Worm (Caenorhabditis elegans) whole organism, L4 larva: ENCODE results near the gene set-4.
A peak's percentile ranks its signal among the peaks of the same experiment; 100 is the strongest.

ENCODE experiments used
- F26F4.8 ChIP-seq: fragments of 200-800 bp; sonication (Bioruptor generic); conservative IDR thresholded peaks from 2 replicates; pipeline ENCODE4 v1.3.6; 2022; ENCODE audit warnings: missing genetic modification characterization, missing compliant biosample characterization
- F37D6.2 ChIP-seq: sonication (generic microtip); optimal IDR thresholded peaks from 2 replicates; lab custom pipeline; 2016; ENCODE audit warnings: mild to moderate bottlenecking, missing genetic modification characterization, missing compliant biosample characterization
- F44E2.7 ChIP-seq: fragments of 200-800 bp; sonication (Bioruptor generic); IDR thresholded peaks from 2 replicates; pipeline ENCODE4 v2.1.2; 2022; ENCODE audit warnings: missing genetic modification characterization, missing compliant biosample characterization
- R02D3.7 ChIP-seq: fragments of 150-350 bp; sonication (generic microtip); optimal IDR thresholded peaks from 3 replicates; lab custom pipeline; 2014; ENCODE audit warnings: missing biosample characterization, missing genetic modification characterization
- T20F7.1 ChIP-seq: fragments of 200-800 bp; sonication (Bioruptor generic); optimal IDR thresholded peaks from 2 replicates; lab custom pipeline; 2018; ENCODE audit warnings: mild to moderate bottlenecking, missing genetic modification characterization, missing compliant biosample characterization
- Y48G9A.11 ChIP-seq: fragments of 200-800 bp; sonication (Bioruptor generic); IDR thresholded peaks from 2 replicates; pipeline ENCODE4 v1.3.6; 2022; ENCODE audit warnings: missing genetic modification reagents, missing genetic modification characterization, missing compliant biosample characterization
- ZK337.2 ChIP-seq: fragments of 200-800 bp; sonication (Bioruptor generic); IDR thresholded peaks from 2 replicates; pipeline ENCODE4 v1.3.6; 2022; ENCODE audit warnings: missing genetic modification reagents, missing genetic modification characterization, missing compliant biosample characterization
- aha-1 ChIP-seq: fragments of 150-350 bp; peaks from one replicate; lab custom pipeline; 2014; ENCODE audit warnings: missing biosample characterization, missing genetic modification characterization
- ama-1 ChIP-seq: fragments of 150-350 bp; optimal IDR thresholded peaks from 2 replicates; lab custom pipeline; 2014; ENCODE audit warnings: inconsistent platforms, mixed read lengths
- arid-1 ChIP-seq: fragments of 200-800 bp; sonication (Bioruptor generic); conservative IDR thresholded peaks from 2 replicates; pipeline ENCODE4 v1.3.6; 2022; ENCODE audit warnings: missing genetic modification reagents, missing genetic modification characterization, missing compliant biosample characterization
- attf-4 ChIP-seq: sonication (generic microtip); optimal IDR thresholded peaks from 3 replicates; lab custom pipeline; 2017; ENCODE audit warnings: missing biosample characterization, missing genetic modification characterization
- ceh-28 ChIP-seq: fragments of 150-350 bp; optimal IDR thresholded peaks from 2 replicates; lab custom pipeline; 2014; ENCODE audit warnings: missing biosample characterization, missing genetic modification reagents, missing genetic modification characterization
- ceh-44 ChIP-seq: fragments of 200-800 bp; sonication (Bioruptor generic); IDR thresholded peaks from 2 replicates; pipeline ENCODE4 v1.3.6; 2022; ENCODE audit warnings: missing genetic modification reagents, missing genetic modification characterization, missing compliant biosample characterization
- daf-12 ChIP-seq: fragments of 150-350 bp; optimal IDR thresholded peaks from 2 replicates; lab custom pipeline; 2014; ENCODE audit warnings: missing biosample characterization, missing genetic modification reagents, missing genetic modification characterization
- daf-8 ChIP-seq: fragments of 200-800 bp; sonication (Bioruptor generic); IDR thresholded peaks from 2 replicates; pipeline ENCODE4 v1.3.6; 2022; ENCODE audit warnings: missing genetic modification characterization, missing compliant biosample characterization
- dmd-8 ChIP-seq: fragments of 200-800 bp; sonication (Bioruptor generic); IDR thresholded peaks from 2 replicates; pipeline ENCODE4 v1.3.6; 2022; ENCODE audit warnings: missing genetic modification characterization, missing compliant biosample characterization
- dmd-9 ChIP-seq: fragments of 200-800 bp; sonication (Bioruptor generic); IDR thresholded peaks from 2 replicates; pipeline ENCODE4 v1.3.6; 2022; ENCODE audit warnings: missing genetic modification reagents, missing genetic modification characterization, missing compliant biosample characterization
- dpl-1 ChIP-seq: fragments of 150-350 bp; optimal IDR thresholded peaks from 2 replicates; lab custom pipeline; 2014; ENCODE audit warnings: missing biosample characterization, missing genetic modification reagents, missing genetic modification characterization
- dve-1 ChIP-seq: sonication (generic microtip); optimal IDR thresholded peaks from 2 replicates; lab custom pipeline; 2017; ENCODE audit warnings: antibody characterized with exemption, mild to moderate bottlenecking, missing genetic modification characterization, missing compliant biosample characterization; ENCODE audit not compliant: insufficient read depth
- egl-27 ChIP-seq: sonication (generic microtip); optimal IDR thresholded peaks from 3 replicates; lab custom pipeline; 2017; ENCODE audit warnings: missing biosample characterization, missing genetic modification reagents, missing genetic modification characterization
- hlh-11 ChIP-seq: fragments of 200-800 bp; sonication (Bioruptor generic); optimal IDR thresholded peaks from 2 replicates; lab custom pipeline; 2018; ENCODE audit warnings: mild to moderate bottlenecking, missing genetic modification characterization, missing compliant biosample characterization
- hmg-1.1 ChIP-seq: fragments of 200-800 bp; sonication (Bioruptor generic); IDR thresholded peaks from 2 replicates; pipeline ENCODE4 v1.3.6; 2022; ENCODE audit warnings: missing genetic modification reagents, missing genetic modification characterization, missing compliant biosample characterization
- jun-1 ChIP-seq: fragments of 150-350 bp; optimal IDR thresholded peaks from 2 replicates; lab custom pipeline; 2014; ENCODE audit warnings: missing biosample characterization, missing genetic modification reagents, missing genetic modification characterization
- lin-1 ChIP-seq: fragments of 200-800 bp; sonication (Bioruptor generic); IDR thresholded peaks from 2 replicates; pipeline ENCODE4 v1.3.6; 2022; ENCODE audit warnings: missing genetic modification reagents, missing genetic modification characterization, missing compliant biosample characterization
- lin-39 ChIP-seq: fragments of 150-350 bp; optimal IDR thresholded peaks from 2 replicates; lab custom pipeline; 2014; ENCODE audit warnings: missing biosample characterization, missing genetic modification reagents, missing genetic modification characterization
- lsy-2 ChIP-seq, 2 experiments: fragments of 150-350 bp in 1 of 2; sonication (generic microtip) in 1 of 2; optimal IDR thresholded peaks; 2 replicates each; lab custom pipeline; 2014 to 2017; ENCODE audit warnings: missing biosample characterization in 2 of 2, missing genetic modification characterization in 2 of 2
- madf-5 ChIP-seq, 2 experiments: fragments of 200-800 bp; sonication (Bioruptor generic); IDR thresholded peaks; 2 replicates each; pipeline ENCODE4 v1.3.6; 2022; ENCODE audit warnings: missing compliant biosample characterization in 2 of 2, missing genetic modification characterization in 2 of 2
- mep-1 ChIP-seq: fragments of 150-350 bp; sonication (generic microtip); optimal IDR thresholded peaks from 3 replicates; lab custom pipeline; 2014; ENCODE audit warnings: missing biosample characterization, missing genetic modification characterization
- mes-2 ChIP-seq: sonication (generic microtip); optimal IDR thresholded peaks from 2 replicates; lab custom pipeline; 2016; ENCODE audit warnings: missing genotype, mild to moderate bottlenecking, missing genetic modification characterization, missing compliant biosample characterization; ENCODE audit not compliant: poor library complexity, severe bottlenecking
- nhr-10 ChIP-seq: fragments of 150-350 bp; optimal IDR thresholded peaks from 2 replicates; lab custom pipeline; 2014; ENCODE audit warnings: missing biosample characterization, missing genetic modification characterization
- nhr-102 ChIP-seq: sonication (generic microtip); optimal IDR thresholded peaks from 2 replicates; lab custom pipeline; 2016; ENCODE audit warnings: mild to moderate bottlenecking, missing genetic modification characterization, moderate library complexity, missing compliant biosample characterization
- nhr-11 ChIP-seq: fragments of 150-350 bp; optimal IDR thresholded peaks from 2 replicates; lab custom pipeline; 2014; ENCODE audit warnings: missing biosample characterization, missing genetic modification characterization
- nhr-111 ChIP-seq: fragments of 200-800 bp; sonication (Bioruptor generic); optimal IDR thresholded peaks from 2 replicates; lab custom pipeline; 2018; ENCODE audit warnings: mild to moderate bottlenecking, missing genetic modification characterization, missing compliant biosample characterization
- nhr-25 ChIP-seq: sonication (generic microtip); optimal IDR thresholded peaks from 2 replicates; lab custom pipeline; 2017; ENCODE audit warnings: missing genetic modification characterization, mild to moderate bottlenecking, missing compliant biosample characterization, antibody characterized with exemption, moderate library complexity, borderline replicate concordance; ENCODE audit not compliant: insufficient read depth
- nhr-42 ChIP-seq: fragments of 200-800 bp; sonication (Bioruptor generic); IDR thresholded peaks from 2 replicates; pipeline ENCODE4 v1.3.6; 2022; ENCODE audit warnings: missing genetic modification characterization, missing compliant biosample characterization
- nhr-76 ChIP-seq: fragments of 150-350 bp; optimal IDR thresholded peaks from 2 replicates; lab custom pipeline; 2014; ENCODE audit warnings: missing biosample characterization, missing genetic modification characterization
- nhr-77 ChIP-seq: fragments of 150-350 bp; optimal IDR thresholded peaks from 2 replicates; lab custom pipeline; 2014; ENCODE audit warnings: missing biosample characterization, missing genetic modification characterization
- php-3 ChIP-seq: fragments of 200-800 bp; sonication (Bioruptor generic); IDR thresholded peaks from 2 replicates; pipeline ENCODE4 v1.3.6; 2022; ENCODE audit warnings: missing genetic modification reagents, missing genetic modification characterization, missing compliant biosample characterization
- saeg-2 ChIP-seq: fragments of 200-800 bp; sonication (Bioruptor generic); IDR thresholded peaks from 2 replicates; pipeline ENCODE4 v1.3.6; 2022; ENCODE audit warnings: missing genetic modification reagents, missing genetic modification characterization, missing compliant biosample characterization
- sdz-12 ChIP-seq: fragments of 200-800 bp; sonication (Bioruptor generic); optimal IDR thresholded peaks from 2 replicates; lab custom pipeline; 2018; ENCODE audit warnings: mild to moderate bottlenecking, missing genetic modification characterization, missing compliant biosample characterization
- snpc-1.2 ChIP-seq: fragments of 200-800 bp; sonication (Bioruptor generic); IDR thresholded peaks from 2 replicates; pipeline ENCODE4 v1.3.6; 2022; ENCODE audit warnings: missing genetic modification reagents, missing genetic modification characterization, missing compliant biosample characterization
- spr-1 ChIP-seq: sonication (generic microtip); optimal IDR thresholded peaks from 2 replicates; lab custom pipeline; 2016; ENCODE audit warnings: mild to moderate bottlenecking, missing genetic modification characterization, missing compliant biosample characterization
- spr-3 ChIP-seq: fragments of 200-800 bp; sonication (Bioruptor generic); optimal IDR thresholded peaks from 2 replicates; lab custom pipeline; 2018; ENCODE audit warnings: mild to moderate bottlenecking, missing genetic modification characterization, missing compliant biosample characterization
- unc-62 ChIP-seq, 3 experiments: fragments of 150-350 bp in 1 of 3; sonication (generic microtip); optimal IDR thresholded peaks in 2 of 3; peaks in 1 of 3; 1 replicate in 1 of 3; 2 replicates in 2 of 3; lab custom pipeline; 2014 to 2017; ENCODE audit warnings: missing biosample characterization in 3 of 3, missing genetic modification characterization in 3 of 3, missing genetic modification reagents in 3 of 3, missing genotype in 1 of 3
- vab-7 ChIP-seq: fragments of 200-800 bp; sonication (Bioruptor generic); IDR thresholded peaks from 2 replicates; pipeline ENCODE4 v1.3.6; 2022; ENCODE audit warnings: missing genetic modification reagents, missing genetic modification characterization, missing compliant biosample characterization
- zag-1 ChIP-seq: fragments of 150-350 bp; optimal IDR thresholded peaks from 2 replicates; lab custom pipeline; 2014; ENCODE audit warnings: missing biosample characterization, missing genetic modification characterization
- zfp-3 ChIP-seq: fragments of 200-800 bp; sonication (Bioruptor generic); conservative IDR thresholded peaks from 2 replicates; pipeline ENCODE4 v1.3.6; 2022; ENCODE audit warnings: missing genetic modification reagents, missing genetic modification characterization, missing compliant biosample characterization
- zip-11 ChIP-seq: fragments of 200-800 bp; sonication (Bioruptor generic); IDR thresholded peaks from 2 replicates; pipeline ENCODE4 v1.3.6; 2022; ENCODE audit warnings: missing genetic modification characterization, missing compliant biosample characterization
- ztf-11 ChIP-seq: fragments of 150-350 bp; optimal IDR thresholded peaks from 2 replicates; lab custom pipeline; 2014; ENCODE audit warnings: missing biosample characterization, missing genetic modification characterization
- ztf-7 ChIP-seq: fragments of 150-350 bp; optimal IDR thresholded peaks from 2 replicates; lab custom pipeline; 2014; ENCODE audit warnings: missing biosample characterization, missing genetic modification characterization

Gene set-4

DNA sequence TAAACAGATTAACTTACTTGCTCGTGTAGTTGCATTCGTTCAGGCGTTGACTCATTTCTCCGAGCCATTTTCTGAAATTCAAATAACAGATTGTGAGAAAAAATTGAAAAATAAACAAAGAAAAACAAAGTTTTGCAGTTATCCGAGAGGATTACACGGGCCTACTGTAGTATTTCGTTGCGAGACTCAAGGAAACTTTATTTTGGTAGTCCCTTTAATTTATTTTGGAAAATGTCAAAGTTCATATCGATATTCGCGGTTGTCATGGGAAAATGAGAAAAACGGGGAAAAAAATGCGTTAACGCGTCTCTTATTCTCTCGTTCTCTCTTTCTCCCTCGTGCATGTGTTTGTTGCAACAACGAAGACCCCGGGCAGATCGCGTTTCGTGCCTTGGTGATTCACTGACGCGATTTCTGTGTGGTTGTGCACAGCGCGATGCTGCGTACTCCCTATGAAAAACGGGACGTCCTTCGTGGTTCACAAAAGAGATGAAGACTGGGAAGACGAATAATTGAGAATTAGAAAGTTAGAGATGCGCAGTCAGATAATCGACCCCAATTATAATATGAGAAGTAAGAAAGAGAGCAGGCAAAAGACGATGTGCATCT is at the start of gene set-4 (continued):
- peak; percentile 94 for TF ChIP-seq dve-1
- TF ChIP-seq ceh-28 (tag; lab: Kevin White, UChicago): peak; percentile 29
- TF ChIP-seq nhr-10 (tag; lab: Kevin White, UChicago): peak; percentile 23
- TF ChIP-seq F37D6.2 (tag; lab: Kevin White, UChicago): peak; percentile 90
- TF ChIP-seq attf-4 (tag; lab: Kevin White, UChicago): no peak
- TF ChIP-seq nhr-42 (GFP tag; lab: Robert Waterston, UW): peak; percentile 85
- peak; percentile 96 for TF ChIP-seq mep-1 (tag; lab: Kevin White, UChicago)
- TF ChIP-seq lin-39: no peak
- TF ChIP-seq snpc-1.2 (GFP tag; lab: Robert Waterston, UW): no peak
- peak; percentile 16 for TF ChIP-seq ztf-11 (tag; lab: Kevin White, UChicago)
- TF ChIP-seq nhr-11: peak; percentile 89
- TF ChIP-seq aha-1: peak; percentile 99
- peak; percentile 87 for TF ChIP-seq nhr-102
- TF ChIP-seq hlh-11 (tag; lab: Kevin White, UChicago): peak; percentile 96
- no peak for TF ChIP-seq saeg-2 (GFP tag; lab: Robert Waterston, UW)
- peak; percentile 85 for TF ChIP-seq nhr-25 (tag; lab: Kevin White, UChicago)
- TF ChIP-seq ama-1 (lab: Kevin White, UChicago): peak; percentile 69
- TF ChIP-seq zip-11 (GFP tag; lab: Robert Waterston, UW): no peak
- TF ChIP-seq daf-8: no peak
- TF ChIP-seq unc-62 (GFP tag; optimal IDR thresholded peaks at IDR 0.05 in 1 of 2; lab: Kevin White, UChicago): peak in 1 of 2 experiments; percentile 75
- TF ChIP-seq unc-62 (tag; optimal IDR thresholded peaks at IDR 0.05; lab: Kevin White, UChicago): no peak
- no peak for TF ChIP-seq zag-1 (tag; lab: Kevin White, UChicago)
- peak; percentile 72 for TF ChIP-seq ztf-7 (tag; lab: Kevin White, UChicago)
- peak; percentile 89 for TF ChIP-seq mes-2 (tag; lab: Kevin White, UChicago)
- 0 out of 2 replicates have a peak, but pooled peaks have one; percentile 20 for TF ChIP-seq php-3 (GFP tag; lab: Robert Waterston, UW)
- TF ChIP-seq R02D3.7 (tag; lab: Kevin White, UChicago): no peak
- peak; percentile 77 for TF ChIP-seq jun-1 (tag; lab: Kevin White, UChicago)
- no peak for TF ChIP-seq ceh-44 (GFP tag; lab: Robert Waterston, UW)
- TF ChIP-seq lsy-2 (tag; optimal IDR thresholded peaks at IDR 0.05; lab: Kevin White, UChicago): peak; percentile 79 to 95
- TF ChIP-seq daf-12 (tag; lab: Kevin White, UChicago): no peak
- 0 out of 2 replicates have a peak, but pooled peaks have one; percentile 65 for TF ChIP-seq zfp-3 (GFP tag; lab: Robert Waterston, UW)
- TF ChIP-seq egl-27 (tag; lab: Kevin White, UChicago): no peak
- TF ChIP-seq nhr-111 (GFP tag; lab: Kevin White, UChicago): no peak
- 0 out of 2 replicates have a peak, but pooled peaks have one; percentile 29 for TF ChIP-seq vab-7 (GFP tag; lab: Robert Waterston, UW)
- peak; percentile 85 for TF ChIP-seq T20F7.1
- TF ChIP-seq nhr-77: peak; percentile 81
- TF ChIP-seq madf-5 (GFP tag; IDR thresholded peaks at IDR 0.05; lab: Robert Waterston, UW): no peak
- peak; percentile 88 for TF ChIP-seq hmg-1.1 (GFP tag; lab: Robert Waterston, UW)
- no peak for TF ChIP-seq dmd-8
- no peak for TF ChIP-seq nhr-76 (tag; lab: Kevin White, UChicago)
- TF ChIP-seq F44E2.7 (GFP tag; lab: Robert Waterston, UW): no peak
- peak; percentile 87 for TF ChIP-seq spr-1
- peak; percentile 82; the same call in 1 of the 2 replicates for TF ChIP-seq lin-1 (GFP tag; lab: Robert Waterston, UW)
- TF ChIP-seq sdz-12: no peak
- TF ChIP-seq ZK337.2: no peak
- no peak for TF ChIP-seq F26F4.8 (GFP tag; lab: Robert Waterston, UW)
- peak; percentile 88 for TF ChIP-seq dpl-1
- TF ChIP-seq arid-1 (GFP tag; lab: Robert Waterston, UW): peak; percentile 37; the same call in 1 of the 2 replicates
- no peak for TF ChIP-seq Y48G9A.11 (GFP tag; lab: Robert Waterston, UW)
- TF ChIP-seq spr-3 (GFP tag; lab: Kevin White, UChicago): peak; percentile 68
- no peak for TF ChIP-seq dmd-9 (GFP tag; lab: Robert Waterston, UW)
